Worm (Caenorhabditis elegans) whole organism, L1 larva: ENCODE data around the gene F26F12.2.
A peak's percentile ranks its signal among the peaks of the same experiment; 100 is the strongest.

Experiments used
- C04F5.9 ChIP-seq: sonication (generic microtip); optimal IDR thresholded peaks from 2 replicates; lab custom pipeline; 2016; ENCODE audit warnings: missing genetic modification characterization, missing compliant biosample characterization
- C16A3.4 ChIP-seq: fragments of 150-350 bp; optimal IDR thresholded peaks from 2 replicates; lab custom pipeline; 2014; ENCODE audit warnings: missing biosample characterization, missing genetic modification characterization
- Y116A8C.19 ChIP-seq: sonication (generic microtip); optimal IDR thresholded peaks from 2 replicates; lab custom pipeline; 2016; ENCODE audit warnings: missing compliant biosample characterization, missing genetic modification characterization, borderline replicate concordance
- ama-1 ChIP-seq: fragments of 150-350 bp; optimal IDR thresholded peaks from 2 replicates; lab custom pipeline; 2014
- blmp-1 ChIP-seq: fragments of 150-350 bp; optimal IDR thresholded peaks from 2 replicates; lab custom pipeline; 2014; ENCODE audit warnings: missing biosample characterization, missing genetic modification characterization
- ceh-63 ChIP-seq: fragments of 200-800 bp; sonication (Bioruptor generic); optimal IDR thresholded peaks from 2 replicates; lab custom pipeline; 2018; ENCODE audit warnings: mild to moderate bottlenecking, missing genetic modification characterization, missing compliant biosample characterization
- ces-1 ChIP-seq: fragments of 150-350 bp; optimal IDR thresholded peaks from 2 replicates; lab custom pipeline; 2014; ENCODE audit warnings: missing biosample characterization, missing genetic modification reagents, missing genetic modification characterization
- dpl-1 ChIP-seq, 3 experiments: fragments of 150-350 bp in 2 of 3; sonication (generic microtip) in 1 of 3; optimal IDR thresholded peaks; 2 replicates each; lab custom pipeline; 2014 to 2017; ENCODE audit warnings: missing biosample characterization in 3 of 3, missing genetic modification characterization in 3 of 3, missing genetic modification reagents in 3 of 3
- efl-3 ChIP-seq: fragments of 200-800 bp; sonication (Bioruptor generic); optimal IDR thresholded peaks from 2 replicates; lab custom pipeline; 2018; ENCODE audit warnings: mild to moderate bottlenecking, missing genetic modification characterization, missing compliant biosample characterization
- egl-27 ChIP-seq, 2 experiments: fragments of 150-350 bp in 1 of 2; sonication (generic microtip); optimal IDR thresholded peaks; 3 replicates each; lab custom pipeline; 2017 to 2018; ENCODE audit warnings: missing biosample characterization in 2 of 2, missing genetic modification characterization in 2 of 2, missing genetic modification reagents in 2 of 2
- elt-2 ChIP-seq: sonication (generic microtip); optimal IDR thresholded peaks from 2 replicates; lab custom pipeline; 2016; ENCODE audit warnings: missing genetic modification characterization, mild to moderate bottlenecking, inconsistent platforms, missing compliant biosample characterization, missing genetic modification reagents
- ets-5 ChIP-seq: fragments of 200-800 bp; sonication (Bioruptor generic); IDR thresholded peaks from 2 replicates; pipeline ENCODE4 v1.3.6; 2022; ENCODE audit warnings: missing genetic modification characterization, missing compliant biosample characterization
- fkh-10 ChIP-seq: sonication (generic microtip); optimal IDR thresholded peaks from 2 replicates; lab custom pipeline; 2017; ENCODE audit warnings: missing biosample characterization, missing genetic modification reagents, missing genetic modification characterization
- fkh-4 ChIP-seq: sonication (generic microtip); optimal IDR thresholded peaks from 2 replicates; lab custom pipeline; 2016; ENCODE audit warnings: missing compliant biosample characterization, missing genetic modification characterization, borderline replicate concordance
- grh-1 ChIP-seq: fragments of 200-800 bp; sonication (Bioruptor generic); IDR thresholded peaks from 2 replicates; pipeline ENCODE4 v1.3.6; 2022; ENCODE audit warnings: missing genetic modification reagents, missing genetic modification characterization, missing compliant biosample characterization
- hlh-17 ChIP-seq: fragments of 200-800 bp; sonication (Bioruptor generic); optimal IDR thresholded peaks from 2 replicates; lab custom pipeline; 2018; ENCODE audit warnings: missing genetic modification characterization, mild to moderate bottlenecking, missing compliant biosample characterization, moderate library complexity, borderline replicate concordance
- hlh-4 ChIP-seq: sonication (generic microtip); optimal IDR thresholded peaks from 2 replicates; lab custom pipeline; 2016; ENCODE audit warnings: mild to moderate bottlenecking, missing genetic modification characterization, missing compliant biosample characterization
- hpl-2 ChIP-seq: fragments of 150-350 bp; optimal IDR thresholded peaks from 2 replicates; lab custom pipeline; 2014; ENCODE audit warnings: missing biosample characterization, missing genetic modification reagents, missing genetic modification characterization
- irx-1 ChIP-seq: sonication (generic microtip); optimal IDR thresholded peaks from 2 replicates; lab custom pipeline; 2016; ENCODE audit warnings: missing genetic modification characterization, missing compliant biosample characterization
- isw-1 ChIP-seq: fragments of 200-800 bp; sonication (Bioruptor generic); IDR thresholded peaks from 2 replicates; pipeline ENCODE4 v1.3.6; 2022; ENCODE audit warnings: missing genetic modification characterization, missing compliant biosample characterization
- jun-1 ChIP-seq: fragments of 150-350 bp; optimal IDR thresholded peaks from 2 replicates; lab custom pipeline; 2014; ENCODE audit warnings: missing biosample characterization, missing genetic modification reagents, missing genetic modification characterization
- lin-13 ChIP-seq: fragments of 150-350 bp; optimal IDR thresholded peaks from 2 replicates; lab custom pipeline; 2014; ENCODE audit warnings: missing biosample characterization, missing genetic modification reagents, missing genetic modification characterization
- lin-15B ChIP-seq: fragments of 150-350 bp; sonication (generic microtip); optimal IDR thresholded peaks from 3 replicates; lab custom pipeline; 2014; ENCODE audit warnings: missing biosample characterization, missing genetic modification characterization
- lin-35 ChIP-seq, 2 experiments: fragments of 150-350 bp; optimal IDR thresholded peaks; 2 replicates each; lab custom pipeline; 2014; ENCODE audit warnings: missing biosample characterization in 2 of 2, missing genetic modification characterization in 2 of 2, missing genetic modification reagents in 2 of 2
- lir-3 ChIP-seq: sonication (generic microtip); optimal IDR thresholded peaks from 2 replicates; lab custom pipeline; 2016; ENCODE audit warnings: mild to moderate bottlenecking, missing genetic modification characterization, moderate library complexity, missing compliant biosample characterization; ENCODE audit not compliant: poor library complexity
- mdl-1 ChIP-seq, 2 experiments: fragments of 150-350 bp; optimal IDR thresholded peaks; 2 replicates each; lab custom pipeline; 2014 to 2017; ENCODE audit warnings: missing biosample characterization in 2 of 2, missing genetic modification characterization in 2 of 2, inconsistent platforms in 1 of 2
- mef-2 ChIP-seq: fragments of 150-350 bp; optimal IDR thresholded peaks from 2 replicates; lab custom pipeline; 2014; ENCODE audit warnings: missing biosample characterization, missing genetic modification characterization
- mep-1 ChIP-seq: fragments of 150-350 bp; optimal IDR thresholded peaks from 2 replicates; lab custom pipeline; 2014; ENCODE audit warnings: missing biosample characterization, missing genetic modification characterization
- nhr-19 ChIP-seq: fragments of 200-800 bp; sonication (Bioruptor generic); conservative IDR thresholded peaks from 2 replicates; pipeline ENCODE4 v1.3.6; 2022; ENCODE audit warnings: missing genetic modification characterization, missing compliant biosample characterization
- nhr-20 ChIP-seq: sonication (generic microtip); optimal IDR thresholded peaks from 2 replicates; lab custom pipeline; 2016; ENCODE audit warnings: mild to moderate bottlenecking, missing genetic modification characterization, missing compliant biosample characterization
- nhr-28 ChIP-seq: fragments of 150-350 bp; optimal IDR thresholded peaks from 2 replicates; lab custom pipeline; 2014; ENCODE audit warnings: missing biosample characterization, missing genetic modification characterization
- nhr-71 ChIP-seq: sonication (generic microtip); optimal IDR thresholded peaks from 2 replicates; lab custom pipeline; 2016; ENCODE audit warnings: mild to moderate bottlenecking, missing genetic modification characterization, moderate library complexity, missing compliant biosample characterization
- nhr-76 ChIP-seq: sonication (generic microtip); optimal IDR thresholded peaks from 2 replicates; lab custom pipeline; 2017; ENCODE audit warnings: missing biosample characterization, missing genetic modification characterization
- pqm-1 ChIP-seq: sonication (generic microtip); optimal IDR thresholded peaks from 3 replicates; lab custom pipeline; 2017; ENCODE audit warnings: missing biosample characterization, missing genetic modification characterization
- snu-23 ChIP-seq: sonication (generic microtip); optimal IDR thresholded peaks from 2 replicates; lab custom pipeline; 2016; ENCODE audit warnings: missing genetic modification characterization, missing compliant biosample characterization
- sptf-1 ChIP-seq: fragments of 150-350 bp; optimal IDR thresholded peaks from 2 replicates; lab custom pipeline; 2014; ENCODE audit warnings: missing biosample characterization, missing genetic modification characterization
- swsn-7 ChIP-seq: sonication (generic microtip); optimal IDR thresholded peaks from 2 replicates; lab custom pipeline; 2016; ENCODE audit warnings: missing genetic modification characterization, missing compliant biosample characterization
- tbx-2 ChIP-seq: sonication (generic microtip); optimal IDR thresholded peaks from 2 replicates; lab custom pipeline; 2016; ENCODE audit warnings: missing genetic modification characterization, missing compliant biosample characterization
- tlp-1 ChIP-seq: fragments of 150-350 bp; optimal IDR thresholded peaks from 2 replicates; lab custom pipeline; 2014; ENCODE audit warnings: missing biosample characterization, missing genetic modification characterization
- unc-130 ChIP-seq: fragments of 150-350 bp; optimal IDR thresholded peaks from 2 replicates; lab custom pipeline; 2017; ENCODE audit warnings: missing biosample characterization, missing genetic modification characterization, inconsistent platforms
- unc-86 ChIP-seq: sonication (generic microtip); optimal IDR thresholded peaks from 2 replicates; lab custom pipeline; 2016; ENCODE audit warnings: missing genetic modification characterization, missing compliant biosample characterization
- unc-98 ChIP-seq: fragments of 200-800 bp; sonication (Bioruptor generic); IDR thresholded peaks from 2 replicates; pipeline ENCODE4 v1.3.6; 2022; ENCODE audit warnings: missing genetic modification characterization, missing compliant biosample characterization
- zip-4 ChIP-seq: fragments of 200-800 bp; sonication (Bioruptor generic); optimal IDR thresholded peaks from 2 replicates; lab custom pipeline; 2018; ENCODE audit warnings: mild to moderate bottlenecking, missing genetic modification characterization, moderate library complexity, missing compliant biosample characterization
- ztf-4 ChIP-seq: fragments of 150-350 bp; optimal IDR thresholded peaks from 2 replicates; lab custom pipeline; 2014; ENCODE audit warnings: missing biosample characterization, missing genetic modification characterization

The F26F12.2 gene

DNA sequence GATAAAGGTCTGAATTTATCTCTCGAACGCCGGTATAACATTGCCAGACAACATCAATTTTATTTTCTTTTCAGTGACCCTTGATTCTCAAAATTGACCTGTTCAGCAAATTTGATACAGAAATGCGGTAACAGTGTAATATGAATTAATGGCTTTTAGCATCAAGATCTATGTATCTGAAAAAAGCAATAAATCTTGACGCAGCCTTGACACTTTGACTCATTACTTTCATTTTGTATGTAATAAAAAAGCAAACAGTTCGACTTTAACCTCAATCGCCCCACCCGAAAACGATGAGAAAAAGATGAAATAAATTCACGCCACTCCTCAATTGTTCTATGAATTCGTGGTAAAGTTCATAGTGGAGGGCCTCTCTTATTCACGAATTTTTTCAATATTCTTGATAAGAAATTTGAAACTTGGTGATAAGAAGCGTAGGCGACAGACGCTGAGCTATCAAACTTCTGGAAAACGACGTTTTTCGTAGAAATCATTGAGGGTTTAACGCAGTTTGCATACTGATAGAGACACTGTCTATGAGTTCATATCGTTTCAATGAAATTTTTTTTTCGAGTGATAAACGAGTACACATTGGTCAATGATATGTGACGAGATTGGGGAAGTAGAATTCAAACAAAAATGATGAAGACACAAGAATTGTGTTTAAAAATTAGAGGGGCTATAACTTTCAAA is 16.8 kb downstream of the F26F12.2 start (continued):
- no peak for TF ChIP-seq lir-3 (tag; lab: Kevin White, UChicago)
- TF ChIP-seq ceh-63 (GFP tag; lab: Kevin White, UChicago): no peak
- no peak for TF ChIP-seq C04F5.9
- TF ChIP-seq tbx-2: no peak
- no peak for TF ChIP-seq hpl-2 (GFP tag; lab: Kevin White, UChicago)
- TF ChIP-seq nhr-20 (tag; lab: Kevin White, UChicago): peak; percentile 2
- TF ChIP-seq Y116A8C.19 (tag; lab: Kevin White, UChicago): no peak
- TF ChIP-seq lin-13 (GFP tag; lab: Kevin White, UChicago): no peak
- no peak for TF ChIP-seq lin-35 (GFP tag; optimal IDR thresholded peaks at IDR 0.05; lab: Kevin White, UChicago)
- TF ChIP-seq isw-1: no peak
- no peak for TF ChIP-seq efl-3 (GFP tag; lab: Kevin White, UChicago)
- no peak for TF ChIP-seq swsn-7 (tag; lab: Kevin White, UChicago)
- peak; percentile 96 for TF ChIP-seq elt-2
- TF ChIP-seq hlh-17 (GFP tag; lab: Kevin White, UChicago): no peak
- no peak for TF ChIP-seq grh-1
- no peak for TF ChIP-seq unc-130 (tag; lab: Kevin White, UChicago)
- no peak for TF ChIP-seq fkh-10 (GFP tag; lab: Kevin White, UChicago)
- no peak for TF ChIP-seq nhr-28 (tag; lab: Kevin White, UChicago)
- peak; percentile 85 for TF ChIP-seq tlp-1 (tag; lab: Kevin White, UChicago)
- no peak for TF ChIP-seq mef-2 (tag; lab: Kevin White, UChicago)
- TF ChIP-seq pqm-1 (tag; lab: Kevin White, UChicago): peak; percentile 99
- peak; percentile 21 for TF ChIP-seq jun-1 (tag; lab: Kevin White, UChicago)
- no peak for TF ChIP-seq fkh-4 (tag; lab: Kevin White, UChicago)
- no peak for TF ChIP-seq unc-86 (tag; lab: Kevin White, UChicago)
- TF ChIP-seq ztf-4 (tag; lab: Kevin White, UChicago): no peak
- TF ChIP-seq sptf-1 (tag; lab: Kevin White, UChicago): no peak
- TF ChIP-seq egl-27 (tag; optimal IDR thresholded peaks at IDR 0.05; lab: Kevin White, UChicago): no peak
- no peak for TF ChIP-seq irx-1 (tag; lab: Kevin White, UChicago)
- no peak for TF ChIP-seq mep-1 (tag; lab: Kevin White, UChicago)
- no peak; the same call in 1 of the 2 replicates for TF ChIP-seq nhr-19
- TF ChIP-seq, all 84 proteins: peak for 8

DNA sequence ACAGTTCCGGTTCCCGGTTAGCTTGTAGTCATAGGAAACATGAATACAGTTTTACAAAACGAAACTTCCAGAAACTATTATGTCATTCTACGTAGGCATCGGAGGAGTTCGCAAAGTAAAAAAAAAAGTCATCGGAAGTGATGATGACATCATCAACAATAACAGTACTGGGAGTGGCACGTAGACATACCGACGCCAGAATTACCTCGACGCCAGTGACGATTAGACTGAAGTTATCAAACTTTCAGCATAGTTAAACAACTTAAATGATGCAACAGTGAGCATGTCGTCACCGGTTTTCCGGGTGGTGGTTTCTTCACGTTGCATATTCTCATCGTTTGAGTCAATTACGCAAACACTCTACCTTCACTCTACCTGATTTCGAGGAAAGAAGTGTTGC is 18.0 kb downstream of the F26F12.2 start:
- TF ChIP-seq lin-13 (GFP tag; lab: Kevin White, UChicago): no peak
- TF ChIP-seq ama-1 (lab: Kevin White, UChicago): no peak
- TF ChIP-seq hlh-4 (tag; lab: Kevin White, UChicago): no peak
- no peak for TF ChIP-seq fkh-10 (GFP tag; lab: Kevin White, UChicago)
- no peak for TF ChIP-seq snu-23 (GFP tag; lab: Kevin White, UChicago)
- no peak for TF ChIP-seq unc-86 (tag; lab: Kevin White, UChicago)
- TF ChIP-seq blmp-1: no peak
- TF ChIP-seq C16A3.4 (tag; lab: Kevin White, UChicago): no peak
- no peak for TF ChIP-seq grh-1
- TF ChIP-seq pqm-1 (tag; lab: Kevin White, UChicago): no peak
- no peak for TF ChIP-seq unc-98 (GFP tag; lab: Robert Waterston, UW)
- no peak for TF ChIP-seq unc-130 (tag; lab: Kevin White, UChicago)
- TF ChIP-seq C04F5.9: no peak
- no peak for TF ChIP-seq sptf-1 (tag; lab: Kevin White, UChicago)
- TF ChIP-seq lin-35 (GFP tag; optimal IDR thresholded peaks at IDR 0.05; lab: Kevin White, UChicago): no peak

DNA sequence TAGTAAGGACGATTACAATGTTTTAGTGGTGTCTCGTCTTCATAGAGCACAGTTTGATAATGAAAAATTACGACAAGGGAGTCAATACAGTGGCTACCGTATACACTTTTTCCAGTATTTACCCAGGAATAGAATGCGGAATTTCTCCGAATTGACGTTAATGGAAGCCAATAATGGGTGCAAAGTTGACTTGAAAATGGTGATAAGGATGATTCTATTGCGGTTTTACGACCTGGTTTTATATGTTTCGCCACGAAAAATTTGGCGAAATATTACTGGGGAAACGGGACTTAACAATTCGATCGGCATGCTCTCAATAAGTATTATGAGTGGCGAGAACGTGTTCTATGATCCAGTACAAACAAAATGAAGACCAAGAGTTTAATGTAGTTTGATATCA is 18.5 kb downstream of the F26F12.2 start:
- TF ChIP-seq nhr-71 (tag; lab: Kevin White, UChicago): no peak
- peak; percentile 22 for TF ChIP-seq pqm-1 (tag; lab: Kevin White, UChicago)
- TF ChIP-seq egl-27 (tag; optimal IDR thresholded peaks at IDR 0.05; lab: Kevin White, UChicago): no peak
- TF ChIP-seq zip-4 (GFP tag; lab: Kevin White, UChicago): no peak
- TF ChIP-seq dpl-1 (GFP tag; optimal IDR thresholded peaks at IDR 0.05; lab: Kevin White, UChicago): no peak
- no peak for TF ChIP-seq ces-1 (GFP tag; lab: Kevin White, UChicago)
- no peak for TF ChIP-seq nhr-76
- TF ChIP-seq ets-5 (GFP tag; lab: Robert Waterston, UW): no peak
- peak; percentile 56 for TF ChIP-seq elt-2
- TF ChIP-seq mdl-1 (tag; optimal IDR thresholded peaks at IDR 0.05; lab: Kevin White, UChicago): no peak
- no peak for TF ChIP-seq unc-98 (GFP tag; lab: Robert Waterston, UW)
- no peak for TF ChIP-seq lin-15B
